Fruit fly (Drosophila melanogaster) whole organism, prepupa: ENCODE results near the gene CG7632.

Source experiments
- Blimp-1 ChIP-seq: fragments of 200-800 bp; sonication (Bioruptor generic); optimal IDR thresholded peaks from 3 replicates; lab custom pipeline; 2017; ENCODE audit warnings: missing biosample characterization, missing genetic modification characterization, mild to moderate bottlenecking, moderate library complexity, missing genetic modification reagents
- CG10631 ChIP-seq: fragments of 200-800 bp; sonication (Bioruptor generic); optimal IDR thresholded peaks from 2 replicates; lab custom pipeline; 2016; ENCODE audit warnings: missing biosample characterization, missing genetic modification characterization
- CG11294 ChIP-seq: fragments of 200-800 bp; sonication (Bioruptor generic); IDR thresholded peaks from 2 replicates; pipeline ENCODE4 v1.3.6; 2022; ENCODE audit warnings: missing biosample characterization, missing genetic modification characterization
- CG15336 ChIP-seq: fragments of 200-800 bp; sonication (Bioruptor generic); IDR thresholded peaks from 2 replicates; pipeline ENCODE4 v1.3.6; 2022; ENCODE audit warnings: missing biosample characterization, missing genetic modification characterization
- CG1621 ChIP-seq: fragments of 200-800 bp; sonication (Bioruptor generic); optimal IDR thresholded peaks from 3 replicates; lab custom pipeline; 2018; ENCODE audit warnings: missing biosample characterization, mild to moderate bottlenecking, missing genetic modification characterization
- CG3032 ChIP-seq: fragments of 200-800 bp; optimal IDR thresholded peaks from 2 replicates; lab custom pipeline; 2019; ENCODE audit warnings: missing biosample characterization, mild to moderate bottlenecking, missing genetic modification characterization, moderate library complexity
- CG34406 ChIP-seq: fragments of 200-800 bp; sonication (Bioruptor generic); optimal IDR thresholded peaks from 3 replicates; lab custom pipeline; 2016; ENCODE audit warnings: missing biosample characterization, missing genetic modification characterization
- CG3919 ChIP-seq: fragments of 200-800 bp; sonication (Bioruptor generic); optimal IDR thresholded peaks from 3 replicates; lab custom pipeline; 2016; ENCODE audit warnings: missing biosample characterization, missing genetic modification characterization
- CG6163 ChIP-seq: fragments of 200-800 bp; sonication (Bioruptor generic); IDR thresholded peaks from 3 replicates; pipeline ENCODE4 v1.3.6; 2022; ENCODE audit warnings: missing biosample characterization, missing genetic modification characterization
- CG6808 ChIP-seq: fragments of 200-800 bp; sonication (Bioruptor generic); optimal IDR thresholded peaks from 3 replicates; lab custom pipeline; 2017; ENCODE audit warnings: missing biosample characterization, missing genetic modification characterization, mild to moderate bottlenecking, moderate library complexity, missing genetic modification reagents
- CG8319 ChIP-seq: fragments of 200-800 bp; sonication (Bioruptor generic); optimal IDR thresholded peaks from 3 replicates; lab custom pipeline; 2016; ENCODE audit warnings: missing biosample characterization, missing genetic modification characterization
- CG9139 ChIP-seq: fragments of 200-800 bp; sonication (Bioruptor generic); optimal IDR thresholded peaks from 3 replicates; lab custom pipeline; 2017; ENCODE audit warnings: missing biosample characterization, mild to moderate bottlenecking, missing genetic modification characterization
- Eip75B ChIP-seq: fragments of 200-800 bp; sonication (Bioruptor generic); optimal IDR thresholded peaks from 3 replicates; lab custom pipeline; 2016; ENCODE audit warnings: missing biosample characterization, missing genetic modification characterization
- Eip78C ChIP-seq: fragments of 200-800 bp; sonication (Bioruptor generic); peaks from one replicate; lab custom pipeline; 2016; ENCODE audit warnings: missing biosample characterization, missing genetic modification characterization
- Eip93F ChIP-seq: fragments of 200-800 bp; sonication (Bioruptor generic); optimal IDR thresholded peaks from 2 replicates; lab custom pipeline; 2016; ENCODE audit warnings: missing biosample characterization, mild to moderate bottlenecking, missing genetic modification characterization
- Ets21C ChIP-seq: fragments of 200-800 bp; sonication (Bioruptor generic); optimal IDR thresholded peaks from 3 replicates; lab custom pipeline; 2016; ENCODE audit warnings: missing biosample characterization, missing genetic modification characterization
- Ets96B ChIP-seq: fragments of 200-800 bp; optimal IDR thresholded peaks from 2 replicates; lab custom pipeline; 2019; ENCODE audit warnings: missing biosample characterization, mild to moderate bottlenecking, missing genetic modification characterization, moderate library complexity
- Gug ChIP-seq: fragments of 200-800 bp; sonication (Bioruptor generic); IDR thresholded peaks from 2 replicates; pipeline ENCODE4 v1.3.6; 2022; ENCODE audit warnings: missing biosample characterization, missing genetic modification characterization
- Hr38 ChIP-seq: sonication (Bioruptor generic); optimal IDR thresholded peaks from 2 replicates; lab custom pipeline; 2016; ENCODE audit warnings: missing biosample characterization, missing genetic modification characterization
- Hr39 ChIP-seq: fragments of 200-800 bp; sonication (Bioruptor generic); optimal IDR thresholded peaks from 2 replicates; lab custom pipeline; 2016; ENCODE audit warnings: missing biosample characterization, missing genetic modification characterization
- Hr4 ChIP-seq: fragments of 200-800 bp; sonication (Bioruptor generic); optimal IDR thresholded peaks from 3 replicates; lab custom pipeline; 2016; ENCODE audit warnings: missing biosample characterization, missing genetic modification characterization
- OdsH ChIP-seq: fragments of 200-800 bp; sonication (Bioruptor generic); optimal IDR thresholded peaks from 3 replicates; lab custom pipeline; 2016; ENCODE audit warnings: missing biosample characterization, missing genetic modification characterization
- Sox102F ChIP-seq: fragments of 200-800 bp; sonication (Bioruptor generic); optimal IDR thresholded peaks from 2 replicates; lab custom pipeline; 2016; ENCODE audit warnings: missing biosample characterization, mild to moderate bottlenecking, missing genetic modification characterization
- Sox14 ChIP-seq: fragments of 200-800 bp; sonication (Bioruptor generic); optimal IDR thresholded peaks from 3 replicates; lab custom pipeline; 2016; ENCODE audit warnings: missing biosample characterization, missing genetic modification characterization
- Sox15 ChIP-seq: fragments of 200-800 bp; sonication (Bioruptor generic); optimal IDR thresholded peaks from 3 replicates; lab custom pipeline; 2016; ENCODE audit warnings: missing biosample characterization, missing genetic modification characterization
- achi ChIP-seq: fragments of 200-800 bp; sonication (Bioruptor generic); optimal IDR thresholded peaks from 3 replicates; lab custom pipeline; 2016; ENCODE audit warnings: missing biosample characterization, missing genetic modification characterization
- cyc ChIP-seq: fragments of 200-800 bp; sonication (Bioruptor generic); optimal IDR thresholded peaks from 3 replicates; lab custom pipeline; 2016; ENCODE audit warnings: missing biosample characterization, missing genetic modification characterization
- dac ChIP-seq: fragments of 200-800 bp; sonication (Bioruptor generic); optimal IDR thresholded peaks from 2 replicates; lab custom pipeline; 2017; ENCODE audit warnings: missing biosample characterization, mild to moderate bottlenecking, missing genetic modification characterization
- eg ChIP-seq: fragments of 200-800 bp; sonication (Bioruptor generic); IDR thresholded peaks from 3 replicates; pipeline ENCODE4 v1.3.6; 2022; ENCODE audit warnings: missing biosample characterization, missing genetic modification characterization
- esn ChIP-seq: fragments of 200-800 bp; sonication (Bioruptor generic); optimal IDR thresholded peaks from 2 replicates; lab custom pipeline; 2016; ENCODE audit warnings: missing biosample characterization, mild to moderate bottlenecking, missing genetic modification characterization, moderate library complexity
- fd59A ChIP-seq: fragments of 200-800 bp; sonication (Bioruptor generic); optimal IDR thresholded peaks from 2 replicates; lab custom pipeline; 2017; ENCODE audit warnings: missing biosample characterization, mild to moderate bottlenecking, missing genetic modification characterization, missing genetic modification reagents
- lz ChIP-seq: fragments of 200-800 bp; sonication (Bioruptor generic); optimal IDR thresholded peaks from 3 replicates; lab custom pipeline; 2016; ENCODE audit warnings: missing biosample characterization, missing genetic modification characterization
- net ChIP-seq: fragments of 200-800 bp; sonication (Bioruptor generic); optimal IDR thresholded peaks from 3 replicates; lab custom pipeline; 2016; ENCODE audit warnings: missing biosample characterization, missing genetic modification characterization
- pdm3 ChIP-seq: fragments of 200-800 bp; sonication (Bioruptor generic); optimal IDR thresholded peaks from 3 replicates; lab custom pipeline; 2016; ENCODE audit warnings: missing biosample characterization, missing genetic modification characterization
- salr ChIP-seq, 2 experiments: fragments of 200-800 bp; sonication (Bioruptor generic); optimal IDR thresholded peaks; 3 replicates each; lab custom pipeline; 2016 to 2018; ENCODE audit warnings: missing biosample characterization in 2 of 2, missing genetic modification characterization in 2 of 2, mild to moderate bottlenecking in 1 of 2
- ss ChIP-seq, 2 experiments: fragments of 200-800 bp; sonication (Bioruptor generic); optimal IDR thresholded peaks; 2 replicates in 1 of 2; 3 replicates in 1 of 2; lab custom pipeline; 2017 to 2018; ENCODE audit warnings: mild to moderate bottlenecking in 2 of 2, missing biosample characterization in 2 of 2, missing genetic modification characterization in 2 of 2, moderate library complexity in 1 of 2
- svp ChIP-seq: fragments of 200-800 bp; sonication (Bioruptor generic); peaks from one replicate; lab custom pipeline; 2016; ENCODE audit warnings: missing biosample characterization, missing genetic modification characterization
- topi ChIP-seq: fragments of 200-800 bp; sonication (Bioruptor generic); optimal IDR thresholded peaks from 3 replicates; lab custom pipeline; 2016; ENCODE audit warnings: missing biosample characterization, missing genetic modification characterization
- vri ChIP-seq: fragments of 200-800 bp; sonication (Bioruptor generic); optimal IDR thresholded peaks from 3 replicates; lab custom pipeline; 2016; ENCODE audit warnings: missing biosample characterization, mild to moderate bottlenecking, missing genetic modification characterization

CG7632 gene

dm6 chr3L:21342592-21342991 is 38.1 kb downstream of the CG7632 start:
- TF ChIP-seq vri (peak; percentile 91), Hr4 (no peak)

DNA sequence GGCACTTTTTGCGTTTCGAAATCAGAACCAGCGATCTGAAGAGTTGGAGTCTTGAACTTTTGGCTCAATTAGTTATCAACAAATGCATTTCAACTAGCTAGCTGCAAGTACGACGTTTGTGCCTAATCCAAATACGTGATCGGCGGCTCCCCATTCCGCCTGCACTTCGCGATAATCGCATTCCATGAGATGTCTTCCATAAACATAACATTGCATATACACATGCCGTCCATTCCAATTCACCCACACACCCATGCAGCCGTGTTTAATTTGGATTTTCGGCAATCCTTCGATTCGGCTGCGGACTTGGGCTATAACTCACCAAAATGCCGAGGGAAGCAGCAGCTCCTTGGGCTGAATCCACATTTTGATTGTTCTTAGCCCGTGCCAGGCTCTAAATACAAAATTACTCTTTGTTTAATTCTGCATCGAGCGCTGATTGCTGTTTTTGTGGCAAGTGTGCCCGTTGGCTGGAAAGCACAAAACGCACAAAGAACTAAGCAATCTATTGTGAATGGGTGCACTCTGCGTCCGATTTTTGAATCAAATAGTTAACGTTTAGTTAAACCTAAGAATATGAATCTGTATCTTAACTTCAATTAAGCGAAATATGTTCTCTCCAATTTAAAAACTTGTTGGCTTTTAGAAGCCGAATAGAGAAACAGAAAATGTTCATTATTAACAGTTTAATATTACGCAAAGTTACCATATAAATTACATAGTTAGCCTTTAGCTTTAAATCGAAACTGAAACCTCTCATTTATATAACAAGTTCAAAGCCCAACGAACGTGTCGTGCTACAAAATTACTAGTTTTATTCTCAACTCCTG is 39.0 kb downstream of the CG7632 start, which contains the start of the genes Tbc1d8-9 and CG32436:
Gene Tbc1d8-9, minus strand, starts transcription at position 463 of the 830 bp plus-strand sequence.
Gene CG32436, plus strand, starts transcription at position 780 of the 830 bp plus-strand sequence.
- TF ChIP-seq dac (no peak), CG6163 (GFP tag; lab: Robert Waterston, UW) (0 out of 3 replicates have a peak, but pooled peaks have one; percentile 29), Sox102F (GFP tag; lab: Kevin White, UChicago) (no peak), Sox14 (peak; percentile 92), CG15336 (GFP tag; lab: Robert Waterston, UW) (peak; percentile 49), esn (GFP tag; lab: Kevin White, UChicago) (peak; percentile 15), vri (peak; percentile 17)
- TF ChIP-seq, all 60 proteins: peak for 5

DNA sequence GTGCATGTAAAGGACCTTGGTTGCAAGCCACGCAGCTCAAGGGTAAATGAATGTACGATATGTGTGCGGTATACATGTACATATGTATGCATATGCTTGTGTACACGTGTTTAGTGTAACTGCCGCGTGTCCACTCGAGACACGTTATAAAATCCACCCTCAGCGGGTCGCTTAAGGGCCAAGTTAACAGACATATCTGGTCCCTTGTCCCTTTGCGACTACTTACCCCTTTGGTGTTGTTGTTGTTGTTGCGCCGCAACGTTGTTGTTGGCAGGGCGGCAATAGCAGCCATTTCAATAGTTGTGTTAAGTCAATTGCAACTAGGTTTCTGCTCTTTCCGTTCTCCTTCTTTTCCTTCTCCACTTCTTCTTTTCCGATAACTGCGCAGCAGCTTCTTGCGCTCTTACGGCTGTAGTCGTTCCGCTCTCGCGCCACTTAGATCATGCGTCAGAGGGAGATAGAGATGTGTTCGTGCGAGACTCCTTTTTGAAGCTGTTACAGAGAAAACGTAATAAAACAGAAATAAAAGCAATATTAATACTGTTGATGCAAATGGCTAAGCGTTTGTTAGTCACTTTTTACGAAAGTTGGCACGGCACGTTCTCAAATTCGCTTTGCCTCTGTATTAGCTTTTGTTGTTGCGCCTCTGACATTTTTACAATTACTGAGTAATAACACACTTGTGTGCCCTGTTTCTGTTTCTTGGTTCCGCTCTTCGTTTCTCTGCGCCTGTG is 42.1 kb downstream of the CG7632 start:
- no peak for TF ChIP-seq Hr38 (GFP tag; lab: Kevin White, UChicago)
- TF ChIP-seq CG34406 (GFP tag; lab: Kevin White, UChicago): no peak
- no peak for TF ChIP-seq Eip75B (GFP tag; lab: Kevin White, UChicago)
- no peak for TF ChIP-seq CG3032 (tag; lab: Kevin White, UChicago)
- no peak for TF ChIP-seq pdm3 (GFP tag; lab: Kevin White, UChicago)
- TF ChIP-seq fd59A: no peak
- no peak for TF ChIP-seq vri
- peak; percentile 2 for TF ChIP-seq Ets96B (tag; lab: Kevin White, UChicago)
- TF ChIP-seq CG1621 (tag; lab: Kevin White, UChicago): peak; percentile 43
- TF ChIP-seq Ets21C (GFP tag; lab: Kevin White, UChicago): no peak
- TF ChIP-seq eg (GFP tag; lab: Robert Waterston, UW): no peak
- TF ChIP-seq dac: no peak
- no peak for TF ChIP-seq esn (GFP tag; lab: Kevin White, UChicago)
- TF ChIP-seq OdsH (GFP tag; lab: Kevin White, UChicago): no peak
- TF ChIP-seq ss (GFP tag; optimal IDR thresholded peaks at IDR 0.05; lab: Kevin White, UChicago): peak in 1 of 2 experiments; percentile 43
- TF ChIP-seq Sox14: no peak
- TF ChIP-seq Gug: no peak
- no peak for TF ChIP-seq CG11294 (GFP tag; lab: Robert Waterston, UW)
- TF ChIP-seq Eip93F: no peak
- TF ChIP-seq CG9139 (GFP tag; lab: Kevin White, UChicago): no peak
- TF ChIP-seq, all 60 proteins: peak for 3

- TF ChIP-seq CG3032 (tag; lab: Kevin White, UChicago) (peak; percentile 51), vri (peak; percentile 25), topi (peak; percentile 64), pdm3 (GFP tag; lab: Kevin White, UChicago) (peak; percentile 67), lz (peak; percentile 50), Eip75B (GFP tag; lab: Kevin White, UChicago) (peak; percentile 58), CG6808 (GFP tag; lab: Kevin White, UChicago) (peak; percentile 37), Blimp-1 (GFP tag; lab: Kevin White, UChicago) (no peak), Eip78C (GFP tag; lab: Kevin White, UChicago) (peak; percentile 92), Sox14 (peak; percentile 62), Eip93F (no peak), CG3919 (GFP tag; lab: Kevin White, UChicago) (peak; percentile 69), CG1621 (tag; lab: Kevin White, UChicago) (peak; percentile 32), eg (GFP tag; lab: Robert Waterston, UW) (no peak; the same call in 2 of the 3 replicates), CG6163 (GFP tag; lab: Robert Waterston, UW) (peak; percentile 52; the same call in 2 of the 3 replicates), CG10631 (GFP tag; lab: Kevin White, UChicago) (peak; percentile 75), Hr39 (GFP tag; lab: Kevin White, UChicago) (peak; percentile 67), net (GFP tag; lab: Kevin White, UChicago) (peak; percentile 61), CG9139 (GFP tag; lab: Kevin White, UChicago) (no peak), Hr38 (GFP tag; lab: Kevin White, UChicago) (no peak), achi (GFP tag; lab: Kevin White, UChicago) (peak; percentile 53), Ets96B (tag; lab: Kevin White, UChicago) (peak; percentile 40), Sox15 (GFP tag; lab: Kevin White, UChicago) (peak; percentile 28), cyc (GFP tag; lab: Kevin White, UChicago) (peak; percentile 55), svp (GFP tag; lab: Kevin White, UChicago) (peak; percentile 82), dac (peak; percentile 57), Ets21C (GFP tag; lab: Kevin White, UChicago) (peak; percentile 5), CG8319 (GFP tag; lab: Kevin White, UChicago) (peak; percentile 55), salr (GFP tag; optimal IDR thresholded peaks at IDR 0.05; lab: Kevin White, UChicago) (peak; percentile 49 to 83)
Measured at dm6 chr3L:21347197-21347831, 42.8 kb downstream of the CG7632 start.
